Worm (Caenorhabditis elegans) whole organism, young adult: Measurements from ENCODE around the gene C29F7.2.

Experiments used
- F10E7.11 ChIP-seq: sonication (generic microtip); optimal IDR thresholded peaks from 2 replicates; lab custom pipeline; 2017; ENCODE audit warnings: mild to moderate bottlenecking, missing genetic modification characterization, moderate library complexity, missing compliant biosample characterization
- F23B12.7 ChIP-seq: sonication (generic microtip); optimal IDR thresholded peaks from 2 replicates; lab custom pipeline; 2017; ENCODE audit warnings: missing genetic modification characterization, mild to moderate bottlenecking, missing compliant biosample characterization, antibody characterized with exemption, moderate library complexity; ENCODE audit not compliant: insufficient read depth
- ama-1 ChIP-seq, 3 experiments: fragments of 150-350 bp in 1 of 3; sonication (generic microtip) in 2 of 3; optimal IDR thresholded peaks; 2 replicates each; lab custom pipeline; 2014 to 2018; ENCODE audit warnings: missing biosample characterization in 2 of 3, missing genetic modification characterization in 2 of 3, missing genetic modification reagents in 2 of 3
- aptf-3 ChIP-seq: fragments of 200-800 bp; sonication (Bioruptor generic); IDR thresholded peaks from 2 replicates; pipeline ENCODE4 v1.3.6; 2022; ENCODE audit warnings: missing genetic modification characterization, missing compliant biosample characterization
- ceh-27 ChIP-seq: fragments of 200-800 bp; sonication (Bioruptor generic); optimal IDR thresholded peaks from 2 replicates; lab custom pipeline; 2018; ENCODE audit warnings: mild to moderate bottlenecking, missing genetic modification characterization, moderate library complexity, missing compliant biosample characterization
- egl-18 ChIP-seq: fragments of 200-800 bp; sonication (Bioruptor generic); IDR thresholded peaks from 2 replicates; pipeline ENCODE4 v1.3.6; 2022; ENCODE audit warnings: missing genetic modification reagents, missing genetic modification characterization, missing compliant biosample characterization
- egl-44 ChIP-seq: fragments of 200-800 bp; sonication (Bioruptor generic); IDR thresholded peaks from 2 replicates; pipeline ENCODE4 v1.3.6; 2022; ENCODE audit warnings: missing genetic modification reagents, missing genetic modification characterization, missing compliant biosample characterization
- ets-4 ChIP-seq: fragments of 200-800 bp; sonication (Bioruptor generic); optimal IDR thresholded peaks from 2 replicates; lab custom pipeline; 2018; ENCODE audit warnings: mild to moderate bottlenecking, missing genetic modification characterization, missing compliant biosample characterization
- ztf-26 ChIP-seq: sonication (generic microtip); optimal IDR thresholded peaks from 2 replicates; lab custom pipeline; 2017; ENCODE audit warnings: missing genetic modification characterization, missing compliant biosample characterization

DNA sequence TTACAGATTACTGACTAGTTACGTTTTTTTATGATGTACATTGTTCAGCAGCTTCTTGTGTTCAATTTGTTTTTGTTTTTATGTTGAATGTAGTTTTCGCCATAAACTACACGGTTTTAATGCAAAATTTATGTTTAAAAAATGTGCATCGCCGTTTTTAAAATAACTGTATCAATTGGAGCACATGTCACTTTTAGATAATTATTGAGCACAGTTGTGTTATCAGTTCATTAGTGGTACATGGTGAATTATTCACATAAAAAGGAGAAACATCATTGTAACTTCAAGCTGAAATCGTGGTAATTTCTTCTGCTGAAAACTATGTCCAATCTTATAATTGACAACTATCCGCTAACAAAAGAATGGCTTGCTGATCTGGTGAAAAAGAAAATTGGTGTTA is 3.6 kb upstream of the C29F7.2 start:
- TF ChIP-seq ztf-26 (tag; lab: Kevin White, UChicago) (no peak), ceh-27 (no peak), ama-1 (optimal IDR thresholded peaks at IDR 0.05; lab: Kevin White, UChicago) (no peak), ama-1 (GFP tag; optimal IDR thresholded peaks at IDR 0.05; lab: Kevin White, UChicago) (no peak), egl-18 (GFP tag; lab: Robert Waterston, UW) (no peak), egl-44 (no peak), F23B12.7 (tag; lab: Kevin White, UChicago) (no peak), ets-4 (no peak), aptf-3 (GFP tag; lab: Robert Waterston, UW) (no peak), F10E7.11 (no peak)
